Fruit fly (Drosophila melanogaster) whole organism, embryonic: Measurements from ENCODE around the gene CG10470.
A peak's percentile ranks its signal among the peaks of the same experiment; 100 is the strongest.

Experiments
- ATbp ChIP-seq: fragments of 200-800 bp; sonication (Bioruptor generic); optimal IDR thresholded peaks from 2 replicates; lab custom pipeline; 2017; ENCODE audit warnings: missing biosample characterization, mild to moderate bottlenecking, missing genetic modification characterization, missing genetic modification reagents
- Bdp1 ChIP-seq: fragments of 200-800 bp; sonication (Bioruptor generic); optimal IDR thresholded peaks from 3 replicates; lab custom pipeline; 2016; ENCODE audit warnings: missing biosample characterization, missing genetic modification characterization
- Blimp-1 ChIP-seq: fragments of 200-800 bp; sonication (Bioruptor generic); optimal IDR thresholded peaks from 3 replicates; lab custom pipeline; 2018; ENCODE audit warnings: missing biosample characterization, missing genetic modification characterization, mild to moderate bottlenecking, moderate library complexity, missing genetic modification reagents
- CG10147 ChIP-seq: fragments of 200-800 bp; sonication (Bioruptor generic); optimal IDR thresholded peaks from 2 replicates; lab custom pipeline; 2019; ENCODE audit warnings: missing biosample characterization, mild to moderate bottlenecking, missing genetic modification characterization, moderate library complexity
- CG12104 ChIP-seq: fragments of 200-800 bp; sonication (Bioruptor generic); optimal IDR thresholded peaks from 3 replicates; lab custom pipeline; 2016; ENCODE audit warnings: missing biosample characterization, missing genetic modification characterization
- CG1233 ChIP-seq: fragments of 200-800 bp; sonication (Bioruptor generic); optimal IDR thresholded peaks from 4 replicates; lab custom pipeline; 2018; ENCODE audit warnings: missing biosample characterization, mild to moderate bottlenecking, missing genetic modification characterization
- CG13287 ChIP-seq: fragments of 200-800 bp; sonication (Bioruptor generic); IDR thresholded peaks from 2 replicates; pipeline ENCODE4 v1.3.6; 2022; ENCODE audit warnings: missing biosample characterization, missing genetic modification characterization; ENCODE audit not compliant: partially characterized antibody
- CG13296 ChIP-seq: fragments of 200-800 bp; sonication (Bioruptor generic); optimal IDR thresholded peaks from 3 replicates; lab custom pipeline; 2018; ENCODE audit warnings: missing biosample characterization, mild to moderate bottlenecking, missing genetic modification characterization
- CG17385 ChIP-seq: fragments of 200-800 bp; sonication (Bioruptor generic); optimal IDR thresholded peaks from 3 replicates; lab custom pipeline; 2018; ENCODE audit warnings: missing biosample characterization, mild to moderate bottlenecking, missing genetic modification characterization
- CG18476 ChIP-seq: fragments of 200-800 bp; sonication (Bioruptor generic); optimal IDR thresholded peaks from 2 replicates; lab custom pipeline; 2016; ENCODE audit warnings: missing biosample characterization, mild to moderate bottlenecking, missing genetic modification characterization
- CG2116 ChIP-seq: fragments of 200-800 bp; sonication (Bioruptor generic); optimal IDR thresholded peaks from 3 replicates; lab custom pipeline; 2018; ENCODE audit warnings: missing biosample characterization, mild to moderate bottlenecking, missing genetic modification characterization
- CG31365 ChIP-seq: fragments of 200-800 bp; sonication (Bioruptor generic); optimal IDR thresholded peaks from 2 replicates; lab custom pipeline; 2018; ENCODE audit warnings: missing biosample characterization, mild to moderate bottlenecking, missing genetic modification characterization
- CG31388 ChIP-seq: fragments of 200-800 bp; sonication (Bioruptor generic); optimal IDR thresholded peaks from 2 replicates; lab custom pipeline; 2016; ENCODE audit warnings: missing biosample characterization, missing genetic modification characterization
- CG34376 ChIP-seq: fragments of 200-800 bp; sonication (Bioruptor generic); optimal IDR thresholded peaks from 2 replicates; lab custom pipeline; 2018; ENCODE audit warnings: missing biosample characterization, mild to moderate bottlenecking, missing genetic modification characterization
- CG3995 ChIP-seq: fragments of 200-800 bp; sonication (Bioruptor generic); optimal IDR thresholded peaks from 3 replicates; lab custom pipeline; 2016; ENCODE audit warnings: missing biosample characterization, missing genetic modification characterization
- CG7745 ChIP-seq: fragments of 200-800 bp; sonication (Bioruptor generic); optimal IDR thresholded peaks from 2 replicates; lab custom pipeline; 2018; ENCODE audit warnings: missing biosample characterization, mild to moderate bottlenecking, missing genetic modification characterization, moderate library complexity
- CrebB ChIP-seq: fragments of 200-800 bp; sonication (Bioruptor generic); optimal IDR thresholded peaks from 3 replicates; lab custom pipeline; 2018; ENCODE audit warnings: missing biosample characterization, mild to moderate bottlenecking, missing genetic modification characterization
- D ChIP-seq, 2 experiments: fragments of 200-800 bp in 1 of 2; fragments of >200 bp in 1 of 2; sonication (Bioruptor generic) in 1 of 2; optimal IDR thresholded peaks; 2 replicates in 1 of 2; 3 replicates in 1 of 2; lab custom pipeline; 2017; ENCODE audit warnings: mild to moderate bottlenecking in 1 of 2, missing biosample characterization in 1 of 2, missing genetic modification characterization in 1 of 2, missing genetic modification reagents in 1 of 2
- D19B ChIP-seq: fragments of 200-800 bp; sonication (Bioruptor generic); optimal IDR thresholded peaks from 2 replicates; lab custom pipeline; 2017; ENCODE audit warnings: missing biosample characterization, mild to moderate bottlenecking, missing genetic modification characterization
- ERR ChIP-seq: fragments of 200-800 bp; sonication (Bioruptor generic); optimal IDR thresholded peaks from 2 replicates; lab custom pipeline; 2016; ENCODE audit warnings: missing biosample characterization, missing genetic modification characterization
- Eip74EF ChIP-seq, 2 experiments: fragments of 200-800 bp in 1 of 2; fragments of >200 bp in 1 of 2; sonication (Bioruptor generic) in 1 of 2; optimal IDR thresholded peaks; 2 replicates each; lab custom pipeline; 2017 to 2019; ENCODE audit warnings: missing biosample characterization in 2 of 2, missing genetic modification characterization in 2 of 2, mild to moderate bottlenecking in 1 of 2, moderate library complexity in 1 of 2
- Fer2 ChIP-seq: fragments of 200-800 bp; sonication (Bioruptor generic); optimal IDR thresholded peaks from 2 replicates; lab custom pipeline; 2018; ENCODE audit warnings: missing biosample characterization, mild to moderate bottlenecking, missing genetic modification characterization, moderate library complexity
- Myb ChIP-seq: fragments of 200-800 bp; sonication (Bioruptor generic); optimal IDR thresholded peaks from 2 replicates; lab custom pipeline; 2016; ENCODE audit warnings: missing biosample characterization, missing genetic modification characterization
- NK7.1 ChIP-seq: fragments of 200-800 bp; sonication (Bioruptor generic); optimal IDR thresholded peaks from 3 replicates; lab custom pipeline; 2016; ENCODE audit warnings: missing biosample characterization, missing genetic modification characterization
- Rx ChIP-seq: fragments of 200-800 bp; sonication (Bioruptor generic); IDR thresholded peaks from 2 replicates; pipeline ENCODE4 v1.3.6; 2022; ENCODE audit warnings: missing biosample characterization, missing genetic modification characterization
- Side ChIP-seq: fragments of 200-800 bp; sonication (Bioruptor generic); optimal IDR thresholded peaks from 2 replicates; lab custom pipeline; 2016; ENCODE audit warnings: missing biosample characterization, missing genetic modification characterization
- Six4 ChIP-seq: fragments of 200-800 bp; sonication (Bioruptor generic); optimal IDR thresholded peaks from 2 replicates; lab custom pipeline; 2016; ENCODE audit warnings: missing biosample characterization, missing genetic modification characterization
- Sox100B ChIP-seq: fragments of 200-800 bp; sonication (Bioruptor generic); optimal IDR thresholded peaks from 3 replicates; lab custom pipeline; 2018; ENCODE audit warnings: missing biosample characterization, mild to moderate bottlenecking, missing genetic modification characterization
- Sox102F ChIP-seq: fragments of 200-800 bp; sonication (Bioruptor generic); optimal IDR thresholded peaks from 2 replicates; lab custom pipeline; 2018; ENCODE audit warnings: missing biosample characterization, mild to moderate bottlenecking, missing genetic modification characterization, moderate library complexity
- Usf ChIP-seq: fragments of 200-800 bp; sonication (Bioruptor generic); optimal IDR thresholded peaks from 2 replicates; lab custom pipeline; 2017; ENCODE audit warnings: missing genotype, missing biosample characterization, missing genetic modification characterization
- Xbp1 ChIP-seq: fragments of 200-800 bp; sonication (Bioruptor generic); optimal IDR thresholded peaks from 3 replicates; lab custom pipeline; 2016; ENCODE audit warnings: missing biosample characterization, mild to moderate bottlenecking, missing genetic modification characterization
- Xrp1 ChIP-seq: fragments of 200-800 bp; sonication (Bioruptor generic); IDR thresholded peaks from 2 replicates; pipeline ENCODE4 v1.3.6; 2022; ENCODE audit warnings: missing biosample characterization, missing genetic modification characterization
- bigmax ChIP-seq: fragments of 200-800 bp; sonication (Bioruptor generic); optimal IDR thresholded peaks from 2 replicates; lab custom pipeline; 2018; ENCODE audit warnings: missing biosample characterization, mild to moderate bottlenecking, missing genetic modification characterization
- bsh ChIP-seq, 2 experiments: fragments of 200-800 bp; sonication (Bioruptor generic); optimal IDR thresholded peaks; 2 replicates each; lab custom pipeline; 2017 to 2018; ENCODE audit warnings: mild to moderate bottlenecking in 2 of 2, missing biosample characterization in 2 of 2, missing genetic modification characterization in 2 of 2, moderate library complexity in 1 of 2
- crol ChIP-seq: fragments of 200-800 bp; sonication (Bioruptor generic); IDR thresholded peaks from 2 replicates; pipeline ENCODE4 v1.3.6; 2022; ENCODE audit warnings: missing biosample characterization, missing genetic modification characterization
- emc ChIP-seq: fragments of 200-800 bp; sonication (Bioruptor generic); optimal IDR thresholded peaks from 2 replicates; lab custom pipeline; 2016; ENCODE audit warnings: missing biosample characterization, missing genetic modification characterization
- fd64A ChIP-seq: fragments of 200-800 bp; sonication (Bioruptor generic); optimal IDR thresholded peaks from 3 replicates; lab custom pipeline; 2018; ENCODE audit warnings: missing biosample characterization, mild to moderate bottlenecking, missing genetic modification characterization
- gsb-n ChIP-seq: fragments of 200-800 bp; sonication (Bioruptor generic); optimal IDR thresholded peaks from 3 replicates; lab custom pipeline; 2018; ENCODE audit warnings: missing biosample characterization, mild to moderate bottlenecking, missing genetic modification characterization
- inv ChIP-seq: fragments of 200-800 bp; sonication (Bioruptor generic); IDR thresholded peaks from 2 replicates; pipeline ENCODE4 v1.3.6; 2022; ENCODE audit warnings: missing biosample characterization, missing genetic modification characterization; ENCODE audit not compliant: partially characterized antibody
- jigr1 ChIP-seq: fragments of 200-800 bp; sonication (Bioruptor generic); IDR thresholded peaks from 3 replicates; pipeline ENCODE4 v1.3.6; 2022; ENCODE audit warnings: missing biosample characterization, missing genetic modification characterization
- lov ChIP-seq, 2 experiments: fragments of 200-800 bp in 1 of 2; fragments of >200 bp in 1 of 2; sonication (Bioruptor generic) in 1 of 2; IDR thresholded peaks in 1 of 2; optimal IDR thresholded peaks in 1 of 2; 2 replicates in 1 of 2; 3 replicates in 1 of 2; pipeline versions ENCODE4 v1.3.6 to Lab custom; 2017 to 2022; ENCODE audit warnings: missing biosample characterization in 1 of 2, missing genetic modification characterization in 1 of 2
- nau ChIP-seq: fragments of 200-800 bp; sonication (Bioruptor generic); optimal IDR thresholded peaks from 3 replicates; lab custom pipeline; 2017; ENCODE audit warnings: missing biosample characterization, mild to moderate bottlenecking, missing genetic modification characterization, missing genetic modification reagents
- oc ChIP-seq: fragments of 200-800 bp; sonication (Bioruptor generic); optimal IDR thresholded peaks from 2 replicates; lab custom pipeline; 2018; ENCODE audit warnings: missing biosample characterization, mild to moderate bottlenecking, missing genetic modification characterization, moderate library complexity
- pros ChIP-seq: fragments of 200-800 bp; sonication (Bioruptor generic); optimal IDR thresholded peaks from 3 replicates; lab custom pipeline; 2019; ENCODE audit warnings: missing biosample characterization, mild to moderate bottlenecking, missing genetic modification characterization, moderate library complexity
- rib ChIP-seq: fragments of 200-800 bp; sonication (Bioruptor generic); IDR thresholded peaks from 2 replicates; pipeline ENCODE4 v1.3.6; 2022; ENCODE audit warnings: missing biosample characterization, missing genetic modification characterization
- ro ChIP-seq: fragments of 200-800 bp; sonication (Bioruptor generic); IDR thresholded peaks from 2 replicates; pipeline ENCODE4 v1.3.6; 2022; ENCODE audit warnings: missing biosample characterization, missing genetic modification characterization
- slbo ChIP-seq: fragments of 200-800 bp; sonication (Bioruptor generic); IDR thresholded peaks from 2 replicates; pipeline ENCODE4 v1.3.6; 2022; ENCODE audit warnings: missing biosample characterization, missing genetic modification characterization
- wdn ChIP-seq: fragments of 200-800 bp; sonication (Bioruptor generic); IDR thresholded peaks from 2 replicates; pipeline ENCODE4 v1.3.6; 2022; ENCODE audit warnings: missing biosample characterization, missing genetic modification characterization

CG10470 gene

DNA sequence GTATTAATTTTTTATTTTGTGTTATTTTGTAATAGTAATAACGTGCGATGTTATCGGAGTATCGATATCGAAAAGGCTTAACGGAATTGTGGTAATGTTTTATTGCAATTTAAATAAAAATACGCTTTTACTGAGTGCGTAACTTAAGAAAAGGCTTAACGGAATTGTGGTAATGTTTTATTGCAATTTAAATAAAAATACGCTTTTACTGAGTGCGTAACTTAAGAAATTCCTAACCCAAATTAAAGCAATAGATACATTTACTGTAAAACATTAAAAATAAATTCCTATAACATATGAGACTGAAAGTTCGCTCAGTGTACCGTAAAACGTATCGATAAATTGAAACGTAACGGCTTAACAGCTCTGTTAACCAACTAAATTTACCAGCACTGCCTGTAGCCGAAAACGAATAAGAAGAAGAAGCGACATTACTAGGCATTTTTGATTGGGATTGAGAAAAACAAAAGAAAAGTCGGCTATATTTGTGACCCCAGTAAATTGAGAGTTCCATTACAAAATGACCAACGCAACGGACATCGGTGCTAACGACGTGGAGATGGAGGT is 2.7 kb downstream of the CG10470 start, which contains the start of gene Rpn3 (continued):
- TF ChIP-seq CG18476 (GFP tag; lab: Kevin White, UChicago) (peak; percentile 75), CG31365 (tag; lab: Kevin White, UChicago) (no peak), nau (GFP tag; lab: Kevin White, UChicago) (no peak), CG13287 (GFP tag; lab: Robert Waterston, UW) (peak; percentile 77), ro (GFP tag; lab: Robert Waterston, UW) (peak; percentile 69), CG13296 (GFP tag; lab: Kevin White, UChicago) (peak; percentile 53), Eip74EF (GFP tag; optimal IDR thresholded peaks at IDR 0.05; lab: Kevin White, UChicago) (peak in 1 of 2 experiments; percentile 70), CG1233 (GFP tag; lab: Kevin White, UChicago) (peak; percentile 40), crol (GFP tag; lab: Robert Waterston, UW) (0 out of 2 replicates have a peak, but pooled peaks have one; percentile 30), inv (GFP tag; lab: Robert Waterston, UW) (peak; percentile 49), pros (GFP tag; lab: Kevin White, UChicago) (no peak), Xrp1 (GFP tag; lab: Robert Waterston, UW) (peak; percentile 93), Six4 (peak; percentile 86), Sox102F (GFP tag; lab: Kevin White, UChicago) (peak; percentile 91), jigr1 (GFP tag; lab: Robert Waterston, UW) (peak; percentile 51; the same call in 1 of the 3 replicates), bsh (GFP tag; optimal IDR thresholded peaks at IDR 0.05; lab: Kevin White, UChicago) (peak; percentile 42 to 90), CG3995 (GFP tag; lab: Kevin White, UChicago) (peak; percentile 41), Side (GFP tag; lab: Kevin White, UChicago) (peak; percentile 83), rib (GFP tag; lab: Robert Waterston, UW) (peak; percentile 66; the same call in 1 of the 2 replicates), wdn (GFP tag; lab: Robert Waterston, UW) (peak; percentile 77), Bdp1 (GFP tag; lab: Kevin White, UChicago) (peak; percentile 67), Fer2 (tag; lab: Kevin White, UChicago) (peak; percentile 13), bigmax (no peak), Blimp-1 (GFP tag; lab: Kevin White, UChicago) (peak; percentile 85), CG17385 (GFP tag; lab: Kevin White, UChicago) (peak; percentile 97), D (optimal IDR thresholded peaks at IDR 0.05; lab: Kevin White, UChicago) (no peak), D (GFP tag; optimal IDR thresholded peaks at IDR 0.05; lab: Kevin White, UChicago) (peak; percentile 55), CrebB (peak; percentile 61), Xbp1 (peak; percentile 84), Rx (GFP tag; lab: Robert Waterston, UW) (peak; percentile 74), D19B (GFP tag; lab: Kevin White, UChicago) (no peak), CG7745 (tag; lab: Kevin White, UChicago) (no peak), gsb-n (tag; lab: Kevin White, UChicago) (peak; percentile 69), oc (tag; lab: Kevin White, UChicago) (peak; percentile 58), CG2116 (GFP tag; lab: Kevin White, UChicago) (peak; percentile 75), emc (GFP tag; lab: Kevin White, UChicago) (no peak), CG12104 (peak; percentile 70), lov (optimal IDR thresholded peaks at IDR 0.05; lab: Kevin White, UChicago) (no peak), lov (GFP tag; IDR thresholded peaks at IDR 0.05; lab: Robert Waterston, UW) (peak; percentile 75; the same call in 1 of the 3 replicates), ATbp (no peak), Sox100B (GFP tag; lab: Kevin White, UChicago) (no peak), ERR (GFP tag; lab: Kevin White, UChicago) (no peak), fd64A (GFP tag; lab: Kevin White, UChicago) (no peak), Myb (GFP tag; lab: Kevin White, UChicago) (peak; percentile 73), NK7.1 (GFP tag; lab: Kevin White, UChicago) (peak; percentile 63), slbo (GFP tag; lab: Robert Waterston, UW) (peak; percentile 90), CG31388 (GFP tag; lab: Kevin White, UChicago) (peak; percentile 65), Usf (GFP tag; lab: Kevin White, UChicago) (peak; percentile 38), CG10147 (peak; percentile 46), CG34376 (GFP tag; lab: Kevin White, UChicago) (peak; percentile 9)
